Worm (Caenorhabditis elegans): Measurements from ENCODE around the gene tsfm-1.

The tsfm-1 gene

ce11 chrV:12305677-12306076, 34.3 kb upstream of the tsfm-1 start:
- TF ChIP-seq alr-1 (tag; optimal IDR thresholded peaks at IDR 0.05) (no peak), R02D3.7 (tag; optimal IDR thresholded peaks at IDR 0.05) (no peak), F13H6.1 (tag; optimal IDR thresholded peaks at IDR 0.05) (no peak), gmeb-1 (tag; optimal IDR thresholded peaks at IDR 0.05) (no peak), ztf-1 (GFP tag; conservative IDR thresholded peaks at IDR 0.05) (no peak), sem-4 (tag; optimal IDR thresholded peaks at IDR 0.05) (no peak), Y55F3AM.14 (GFP tag; optimal IDR thresholded peaks at IDR 0.05) (no peak), nhr-6 (tag; optimal IDR thresholded peaks at IDR 0.05) (no peak)

DNA sequence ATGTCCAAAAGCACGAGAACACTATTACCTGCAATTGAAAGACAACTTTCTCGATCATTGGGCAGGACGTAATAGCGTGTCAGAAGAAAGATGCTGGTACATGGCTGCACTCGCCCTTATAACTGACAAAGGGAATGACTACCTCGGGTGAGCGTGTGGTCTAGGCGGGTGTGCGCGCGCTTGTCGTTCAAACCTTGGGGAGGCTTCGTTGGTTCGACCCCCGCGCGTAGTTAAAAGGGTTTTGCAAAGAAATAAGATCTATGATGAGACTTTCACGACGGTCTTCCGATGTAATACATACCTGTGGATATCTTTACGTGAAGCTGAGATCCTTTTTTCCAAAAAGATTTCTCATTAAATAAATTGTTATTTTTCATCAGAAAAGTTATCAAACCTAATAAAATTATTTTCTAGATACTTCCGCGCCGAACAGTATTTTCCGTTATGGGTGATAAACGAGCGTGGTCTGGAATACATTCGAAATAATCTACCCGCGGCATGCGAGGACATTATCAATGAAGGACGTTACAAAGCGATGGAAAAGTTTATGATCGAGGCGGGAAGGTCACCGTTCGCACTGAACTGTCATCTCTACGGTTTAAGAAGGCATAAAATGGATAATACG, 32.2 kb upstream of the tsfm-1 start:
- TF ChIP-seq ztf-1 (GFP tag; conservative IDR thresholded peaks at IDR 0.05) = 0 out of 2 replicates have a peak, but pooled peaks have one; percentile 87
- peak; percentile 87 for TF ChIP-seq sem-4 (tag; optimal IDR thresholded peaks at IDR 0.05)
- TF ChIP-seq egl-27 (tag; optimal IDR thresholded peaks at IDR 0.05) = peak; percentile 73
- peak; percentile 52 for TF ChIP-seq unc-39 (tag; optimal IDR thresholded peaks at IDR 0.05)
- TF ChIP-seq nhr-25 (tag; optimal IDR thresholded peaks at IDR 0.05) = peak; percentile 74
- peak; percentile 96 for TF ChIP-seq Y55F3AM.14 (GFP tag; optimal IDR thresholded peaks at IDR 0.05)
- no peak for TF ChIP-seq nhr-6 (tag; optimal IDR thresholded peaks at IDR 0.05)
- no peak for TF ChIP-seq ZK546.5 (tag; optimal IDR thresholded peaks at IDR 0.05)
- no peak for TF ChIP-seq elt-1 (tag; optimal IDR thresholded peaks at IDR 0.05)
- peak; percentile 82 for TF ChIP-seq ceh-82 (tag; optimal IDR thresholded peaks at IDR 0.05)
- TF ChIP-seq snpc-4 (tag; optimal IDR thresholded peaks at IDR 0.05) = peak; percentile 59
- TF ChIP-seq mbf-1 (tag; optimal IDR thresholded peaks at IDR 0.05) = peak; percentile 51
- peak; percentile 68 for TF ChIP-seq lin-13 (GFP tag; optimal IDR thresholded peaks at IDR 0.05)
- peak; percentile 76 for TF ChIP-seq nhr-21 (tag; optimal IDR thresholded peaks at IDR 0.05)
- TF ChIP-seq nhr-11 (tag; optimal IDR thresholded peaks at IDR 0.05) = peak; percentile 86
- no peak for TF ChIP-seq nhr-23 (tag; optimal IDR thresholded peaks at IDR 0.05)
- TF ChIP-seq nhr-129 (tag; optimal IDR thresholded peaks at IDR 0.05) = peak; percentile 85
- TF ChIP-seq peb-1 (tag; optimal IDR thresholded peaks at IDR 0.05) = peak; percentile 1
- no peak for TF ChIP-seq elt-3 (tag; optimal IDR thresholded peaks at IDR 0.05)
- peak; percentile 77 for TF ChIP-seq zag-1 (tag; optimal IDR thresholded peaks at IDR 0.05)
- TF ChIP-seq unc-62 (GFP tag; optimal IDR thresholded peaks at IDR 0.05) = peak; percentile 60
- peak; percentile 72 for TF ChIP-seq unc-55 (GFP tag; optimal IDR thresholded peaks at IDR 0.05)
- no peak for TF ChIP-seq nhr-12 (tag; optimal IDR thresholded peaks at IDR 0.05)
- peak; percentile 73 for TF ChIP-seq gmeb-1 (tag; optimal IDR thresholded peaks at IDR 0.05)
- TF ChIP-seq nhr-237 (tag; optimal IDR thresholded peaks at IDR 0.05) = peak; percentile 57
- TF ChIP-seq alr-1 (tag; optimal IDR thresholded peaks at IDR 0.05) = no peak
- peak; percentile 85 for TF ChIP-seq ceh-16 (tag; optimal IDR thresholded peaks at IDR 0.05)
- TF ChIP-seq ztf-11 (tag; optimal IDR thresholded peaks at IDR 0.05) = no peak
- TF ChIP-seq R02D3.7 (tag; optimal IDR thresholded peaks at IDR 0.05) = no peak
- no peak for TF ChIP-seq nhr-77 (tag; optimal IDR thresholded peaks at IDR 0.05)
- peak; percentile 92 for TF ChIP-seq F13H6.1 (tag; optimal IDR thresholded peaks at IDR 0.05)
- TF ChIP-seq dmd-4 (tag; optimal IDR thresholded peaks at IDR 0.05) = no peak
- TF ChIP-seq sma-9 (GFP tag; optimal IDR thresholded peaks at IDR 0.05) = peak; percentile 95
- no peak for TF ChIP-seq sma-9 (tag; optimal IDR thresholded peaks at IDR 0.05)
- TF ChIP-seq lin-11 (tag; optimal IDR thresholded peaks at IDR 0.05) = peak; percentile 76
- TF ChIP-seq blmp-1 (tag; optimal IDR thresholded peaks at IDR 0.05; ENCODE audit: insufficient read depth) = peak; percentile 41
- TF ChIP-seq fos-1 (tag; optimal IDR thresholded peaks at IDR 0.05) = peak; percentile 59
- TF ChIP-seq lin-39 (tag; optimal IDR thresholded peaks at IDR 0.05) = no peak
- TF ChIP-seq nhr-10 (tag; optimal IDR thresholded peaks at IDR 0.05) = peak; percentile 21
- peak in 1 of 2 experiments; percentile 29 for TF ChIP-seq mdl-1 (tag; optimal IDR thresholded peaks at IDR 0.05)
- TF ChIP-seq crh-2 (tag; optimal IDR thresholded peaks at IDR 0.05) = peak; percentile 70
- TF ChIP-seq skn-1 (tag; optimal IDR thresholded peaks at IDR 0.05) = no peak
- peak; percentile 66 for TF ChIP-seq mab-5 (tag; optimal IDR thresholded peaks at IDR 0.05)
- no peak for TF ChIP-seq ama-1 (optimal IDR thresholded peaks at IDR 0.05)
- TF ChIP-seq aly-2 (tag; optimal IDR thresholded peaks at IDR 0.05) = no peak
- TF ChIP-seq ztf-4 (tag; optimal IDR thresholded peaks at IDR 0.05) = peak; percentile 81
- TF ChIP-seq lsy-2 (tag; optimal IDR thresholded peaks at IDR 0.05) = peak; percentile 77 to 78
- peak; percentile 65 for TF ChIP-seq C34F6.9 (tag; optimal IDR thresholded peaks at IDR 0.05)
- TF ChIP-seq sma-3 (GFP tag; optimal IDR thresholded peaks at IDR 0.05) = peak; percentile 87

All from whole organism, L2 larva.